Fruit fly (Drosophila melanogaster): Measurements from ENCODE around the gene Task7.
A peak's percentile ranks its signal among the peaks of the same experiment; 100 is the strongest.

Gene Task7

DNA sequence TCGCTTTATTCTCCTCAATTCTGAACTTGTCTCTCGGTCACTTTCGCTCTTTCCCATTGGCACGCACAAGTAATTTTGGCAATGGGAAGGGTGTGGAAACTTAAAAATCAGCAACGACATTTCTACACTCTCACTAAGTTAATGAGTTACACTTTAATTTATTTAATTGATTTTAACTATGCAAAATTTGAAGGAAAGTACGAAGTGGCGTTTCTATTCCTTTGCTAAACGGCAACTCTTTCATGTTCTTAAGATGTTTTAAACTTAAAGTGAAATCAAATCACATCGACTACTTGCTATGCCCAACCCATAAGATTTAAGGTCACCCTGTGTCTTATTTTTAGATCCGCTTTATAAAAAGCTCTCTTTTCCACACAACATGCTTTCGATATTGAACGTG is 41.7 kb downstream of the Task7 start (continued):
- no peak for TF ChIP-seq CG1832 (GFP tag; optimal IDR thresholded peaks at IDR 0.05)
- TF ChIP-seq CG14667 (GFP tag; IDR thresholded peaks at IDR 0.05): 0 out of 2 replicates have a peak, but pooled peaks have one; percentile 39
- peak; percentile 45 for TF ChIP-seq CG2712 (tag; optimal IDR thresholded peaks at IDR 0.05)
- TF ChIP-seq seq (GFP tag; IDR thresholded peaks at IDR 0.05): peak; percentile 60; the same call in 1 of the 2 replicates
- no peak for TF ChIP-seq gt (GFP tag; IDR thresholded peaks at IDR 0.05)
- peak; percentile 57 for TF ChIP-seq CG17568 (GFP tag; optimal IDR thresholded peaks at IDR 0.05)
- TF ChIP-seq zen (tag; optimal IDR thresholded peaks at IDR 0.05): no peak
- no peak for TF ChIP-seq knrl (GFP tag; IDR thresholded peaks at IDR 0.05; ENCODE audit: partially characterized antibody)
- peak; percentile 34; the same call in 1 of the 2 replicates for TF ChIP-seq CG17328 (GFP tag; IDR thresholded peaks at IDR 0.05)
- TF ChIP-seq lov (optimal IDR thresholded peaks at IDR 0.05): no peak
- TF ChIP-seq lov (GFP tag; IDR thresholded peaks at IDR 0.05): no peak
- peak; percentile 24 for TF ChIP-seq Nf-YB (GFP tag; optimal IDR thresholded peaks at IDR 0.05)
- TF ChIP-seq CG18476 (GFP tag; optimal IDR thresholded peaks at IDR 0.05): no peak
- TF ChIP-seq CG10366 (GFP tag; IDR thresholded peaks at IDR 0.05): no peak
- peak; percentile 53 for TF ChIP-seq CG13624 (GFP tag; optimal IDR thresholded peaks at IDR 0.05)
- TF ChIP-seq CG8944 (GFP tag; optimal IDR thresholded peaks at IDR 0.05): no peak
- peak; percentile 47 for TF ChIP-seq CG10209 (GFP tag; optimal IDR thresholded peaks at IDR 0.05)
- no peak for TF ChIP-seq otp (GFP tag; IDR thresholded peaks at IDR 0.05)
- no peak for TF ChIP-seq CkIIα-i1 (GFP tag; IDR thresholded peaks at IDR 0.05)
- no peak for TF ChIP-seq CG10565 (GFP tag; optimal IDR thresholded peaks at IDR 0.05)
- TF ChIP-seq rib (GFP tag; IDR thresholded peaks at IDR 0.05): no peak
- peak; percentile 44 for TF ChIP-seq zfh2 (GFP tag; optimal IDR thresholded peaks at IDR 0.05)
- no peak for TF ChIP-seq Vsx1 (GFP tag; optimal IDR thresholded peaks at IDR 0.05)
- TF ChIP-seq Dbx (GFP tag; IDR thresholded peaks at IDR 0.05): peak; percentile 71; the same call in 2 of the 3 replicates
- TF ChIP-seq repo (GFP tag; optimal IDR thresholded peaks at IDR 0.05): no peak
- TF ChIP-seq CG10543 (GFP tag; optimal IDR thresholded peaks at IDR 0.05): peak; percentile 41
- TF ChIP-seq unc-4 (GFP tag; IDR thresholded peaks at IDR 0.05; ENCODE audit: partially characterized antibody): no peak
- TF ChIP-seq Hr51 (GFP tag; optimal IDR thresholded peaks at IDR 0.05): peak in 1 of 2 experiments; percentile 84
- TF ChIP-seq CG4707 (GFP tag; optimal IDR thresholded peaks at IDR 0.05): no peak
- peak; percentile 85; the same call in 2 of the 3 replicates for TF ChIP-seq dysf (GFP tag; IDR thresholded peaks at IDR 0.05)
- 0 out of 2 replicates have a peak, but pooled peaks have one; percentile 34 for TF ChIP-seq CG32767 (GFP tag; IDR thresholded peaks at IDR 0.05)
- TF ChIP-seq twi (tag; optimal IDR thresholded peaks at IDR 0.05): no peak
- TF ChIP-seq CoRest (tag; optimal IDR thresholded peaks at IDR 0.05): peak; percentile 65
- TF ChIP-seq Nf-YA (GFP tag; IDR thresholded peaks at IDR 0.05): no peak
- peak; percentile 69 for TF ChIP-seq PHDP (tag; optimal IDR thresholded peaks at IDR 0.05)
- peak; percentile 34 for TF ChIP-seq Hsf (GFP tag; optimal IDR thresholded peaks at IDR 0.05)
- peak; percentile 2 for TF ChIP-seq Myb (GFP tag; optimal IDR thresholded peaks at IDR 0.05)
- peak; percentile 35; the same call in 1 of the 3 replicates for TF ChIP-seq zfh1 (GFP tag; IDR thresholded peaks at IDR 0.05)
- TF ChIP-seq CG18599 (GFP tag; optimal IDR thresholded peaks at IDR 0.05): peak; percentile 59
- peak; percentile 53 for TF ChIP-seq sd (tag; optimal IDR thresholded peaks at IDR 0.05)
- TF ChIP-seq Stat92E (GFP tag; optimal IDR thresholded peaks at IDR 0.05): no peak
- peak; percentile 26 for TF ChIP-seq Camta (GFP tag; optimal IDR thresholded peaks at IDR 0.05)
- peak; percentile 60 for TF ChIP-seq CG7839 (tag; optimal IDR thresholded peaks at IDR 0.05)
- no peak for TF ChIP-seq disco-r (GFP tag; optimal IDR thresholded peaks at IDR 0.05)
- TF ChIP-seq dmrt99B (tag; optimal IDR thresholded peaks at IDR 0.05): peak; percentile 68
- TF ChIP-seq Optix (GFP tag; IDR thresholded peaks at IDR 0.05): no peak
- TF ChIP-seq salm (tag; optimal IDR thresholded peaks at IDR 0.05): peak; percentile 30
- 0 out of 3 replicates have a peak, but pooled peaks have one; percentile 46 for TF ChIP-seq ci (GFP tag; IDR thresholded peaks at IDR 0.05)
- no peak for TF ChIP-seq TFAM (GFP tag; optimal IDR thresholded peaks at IDR 0.05)
- no peak for TF ChIP-seq hb (GFP tag; IDR thresholded peaks at IDR 0.05; ENCODE audit: partially characterized antibody)

All from whole organism, embryonic.